Fruit fly (Drosophila melanogaster): ENCODE data around the gene gpp.
A peak's percentile ranks its signal among the peaks of the same experiment; 100 is the strongest.

The gpp gene

dm6 chr3R:6457055-6457391 is 50.4 kb downstream of the gpp start, which contains the start of gene Zif (continued):
- TF ChIP-seq Hnf4 (GFP tag; optimal IDR thresholded peaks at IDR 0.05): no peak
- TF ChIP-seq Sp1 (GFP tag; optimal IDR thresholded peaks at IDR 0.05): no peak

DNA sequence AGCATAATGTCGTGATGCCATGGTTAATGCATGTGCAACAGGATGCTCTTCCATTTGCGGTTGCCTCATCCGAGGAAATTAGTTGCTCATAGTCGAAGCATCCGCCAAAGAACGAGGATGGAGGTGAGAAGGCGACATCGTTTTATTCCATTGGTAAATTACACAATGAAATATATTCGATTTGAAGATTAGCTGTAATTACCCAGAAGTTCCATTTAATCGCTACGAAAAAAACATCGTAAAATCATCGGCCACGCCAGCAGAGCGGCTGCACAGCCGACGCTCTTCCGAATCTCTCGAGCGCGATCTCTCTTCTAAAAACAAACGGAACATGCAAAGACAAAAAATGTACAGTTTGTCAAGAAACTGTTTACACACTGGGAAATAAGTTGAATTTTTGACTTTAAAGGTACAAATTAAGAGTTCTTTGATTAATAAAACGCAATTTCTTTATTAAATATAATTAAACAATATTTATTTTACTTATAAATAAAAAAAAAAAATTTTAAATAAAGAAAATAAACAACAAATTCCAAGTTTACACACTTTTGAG is 54.0 kb downstream of the gpp start:
- TF ChIP-seq h (GFP tag; optimal IDR thresholded peaks at IDR 0.05) (no peak), dmrt93B (GFP tag; optimal IDR thresholded peaks at IDR 0.05) (no peak), CrebA (GFP tag; optimal IDR thresholded peaks at IDR 0.05; ENCODE audit: borderline replicate concordance) (no peak)

DNA sequence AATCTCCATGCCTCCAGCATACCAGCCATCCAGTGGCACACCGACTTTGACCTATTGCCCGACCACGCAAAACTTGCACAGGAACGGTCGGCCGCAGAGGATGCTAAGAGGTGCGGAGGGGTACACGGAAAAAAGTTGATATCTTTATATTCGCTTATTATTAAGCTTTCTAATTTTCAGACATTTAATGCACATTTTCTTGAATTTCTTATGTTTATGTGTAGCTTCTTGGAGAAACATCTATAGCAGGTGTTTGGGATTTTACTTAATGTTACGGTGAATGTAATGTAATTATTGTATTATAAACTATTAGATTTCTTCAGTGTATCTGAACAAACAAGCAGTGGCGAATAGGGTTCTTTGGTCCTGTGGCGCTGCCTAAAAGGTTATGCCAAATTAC is 56.3 kb downstream of the gpp start:
- TF ChIP-seq Hr83 (GFP tag; optimal IDR thresholded peaks at IDR 0.05; ENCODE audit: poor library complexity, severe bottlenecking): no peak

DNA sequence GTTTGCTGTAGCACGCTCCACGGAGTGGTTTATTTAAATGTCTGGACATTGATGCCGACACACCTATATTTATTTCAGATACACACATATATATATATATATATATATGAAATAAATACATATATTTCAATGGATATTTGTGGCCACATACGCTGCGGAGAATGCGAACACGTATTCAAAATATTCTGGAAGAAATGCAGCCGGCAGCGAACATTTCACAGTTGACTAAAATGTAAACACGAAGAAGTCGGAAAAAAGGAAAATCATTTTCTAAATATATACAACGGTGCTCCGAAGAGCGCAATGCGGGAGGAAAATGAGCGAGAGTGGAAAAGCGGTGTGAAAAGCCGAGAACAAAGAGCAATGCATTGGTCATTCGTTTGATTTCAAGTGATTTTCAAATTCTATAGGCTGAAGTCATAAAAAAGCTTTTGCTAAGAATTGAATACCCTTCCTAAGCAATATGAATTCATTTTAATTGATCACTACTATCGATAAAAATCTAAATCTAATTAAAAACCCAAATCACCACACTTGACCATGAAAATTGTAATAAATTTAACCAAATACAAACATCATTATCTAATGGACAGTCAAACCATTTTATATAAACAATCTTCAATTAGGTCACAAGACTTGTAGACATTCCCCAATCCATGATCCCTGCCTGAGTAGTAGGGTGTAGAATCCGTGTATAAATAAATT is 61.1 kb downstream of the gpp start:
- TF ChIP-seq CG9705 (GFP tag; optimal IDR thresholded peaks at IDR 0.05) (no peak), rgr (GFP tag; optimal IDR thresholded peaks at IDR 0.05) (peak; percentile 0)

- no peak for TF ChIP-seq br (GFP tag; optimal IDR thresholded peaks at IDR 0.05)
- TF ChIP-seq sv (GFP tag; optimal IDR thresholded peaks at IDR 0.05): no peak
- no peak for TF ChIP-seq ey (GFP tag; optimal IDR thresholded peaks at IDR 0.05)
- TF ChIP-seq lola (GFP tag; optimal IDR thresholded peaks at IDR 0.05): no peak
- no peak for TF ChIP-seq rgr (GFP tag; optimal IDR thresholded peaks at IDR 0.05)
- no peak for TF ChIP-seq GATAd (GFP tag; optimal IDR thresholded peaks at IDR 0.05)
- TF ChIP-seq Jra (GFP tag; optimal IDR thresholded peaks at IDR 0.05): no peak
- TF ChIP-seq dmrt93B (GFP tag; optimal IDR thresholded peaks at IDR 0.05): no peak
- TF ChIP-seq Hnf4 (GFP tag; optimal IDR thresholded peaks at IDR 0.05): no peak
- no peak for TF ChIP-seq Dfd (GFP tag; optimal IDR thresholded peaks at IDR 0.05)
- TF ChIP-seq Rel (GFP tag; optimal IDR thresholded peaks at IDR 0.05): no peak
- TF ChIP-seq Rel (tag; optimal IDR thresholded peaks at IDR 0.05): no peak
- no peak for TF ChIP-seq Hr78 (GFP tag; optimal IDR thresholded peaks at IDR 0.05)
- no peak for TF ChIP-seq woc (GFP tag; optimal IDR thresholded peaks at IDR 0.05)
- no peak for TF ChIP-seq Sp1 (GFP tag; optimal IDR thresholded peaks at IDR 0.05)
- TF ChIP-seq Vsx2 (GFP tag; optimal IDR thresholded peaks at IDR 0.05; ENCODE audit: partially characterized antibody): no peak
- TF ChIP-seq psq (GFP tag; optimal IDR thresholded peaks at IDR 0.05): no peak
- TF ChIP-seq fru (GFP tag; optimal IDR thresholded peaks at IDR 0.05): no peak
- TF ChIP-seq Mio (GFP tag; optimal IDR thresholded peaks at IDR 0.05): no peak
- no peak for TF ChIP-seq OdsH (GFP tag; optimal IDR thresholded peaks at IDR 0.05)
- no peak for TF ChIP-seq Myc (optimal IDR thresholded peaks at IDR 0.05)
Observed at dm6 chr3R:6468351-6468685, 61.7 kb downstream of the gpp start, which contains the start of gene Neurochondrin. Gene Neurochondrin (plus strand): TSS chr3R:6468437.

DNA sequence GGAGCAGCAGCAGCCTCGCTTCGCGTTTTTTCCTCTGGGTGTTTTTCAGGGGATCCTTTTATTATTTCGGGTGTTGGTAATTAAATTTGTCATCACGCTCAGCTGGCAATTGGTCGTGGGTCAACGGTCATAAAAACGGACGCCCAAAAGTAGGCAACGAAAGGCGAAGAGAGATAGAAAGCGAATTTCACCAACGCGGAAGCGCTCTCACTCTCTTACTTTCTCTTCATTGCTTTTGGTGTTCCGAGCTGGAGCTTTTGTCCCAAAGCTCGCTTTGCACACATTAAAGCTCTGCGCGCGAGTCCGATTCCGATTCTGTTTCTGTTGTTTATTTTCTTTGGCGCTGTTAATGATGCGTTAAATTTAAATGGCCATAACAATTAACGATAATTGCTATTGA is 67.8 kb downstream of the gpp start:
- TF ChIP-seq Dif (GFP tag; optimal IDR thresholded peaks at IDR 0.05; ENCODE audit: partially characterized antibody) (peak; percentile 31), fru (GFP tag; optimal IDR thresholded peaks at IDR 0.05) (no peak)

DNA sequence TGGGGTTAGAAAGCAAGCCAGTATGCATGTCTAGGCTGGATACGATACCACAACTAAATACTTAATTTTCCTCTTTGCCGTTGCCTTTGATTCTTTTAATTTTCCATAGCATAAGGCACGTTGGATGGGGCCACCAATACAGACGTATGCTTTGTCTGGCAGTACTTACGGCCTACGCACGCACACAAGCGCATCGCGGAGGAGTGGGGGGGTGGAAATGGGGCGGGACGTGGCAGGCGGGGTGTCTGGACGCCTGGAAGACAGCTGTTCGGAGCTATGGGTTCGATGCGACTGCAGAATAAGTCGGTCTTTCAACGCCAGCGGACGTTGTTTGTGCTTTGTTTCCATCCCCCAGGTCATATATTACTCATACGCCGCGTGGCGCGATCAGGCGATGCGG is 69.8 kb downstream of the gpp start:
- TF ChIP-seq psq (GFP tag; optimal IDR thresholded peaks at IDR 0.05) (no peak), Abd-B (GFP tag; optimal IDR thresholded peaks at IDR 0.05) (no peak), sv (GFP tag; optimal IDR thresholded peaks at IDR 0.05) (no peak), OdsH (GFP tag; optimal IDR thresholded peaks at IDR 0.05) (no peak), pan (optimal IDR thresholded peaks at IDR 0.05) (no peak), br (GFP tag; optimal IDR thresholded peaks at IDR 0.05) (no peak), h (GFP tag; optimal IDR thresholded peaks at IDR 0.05) (no peak), jim (GFP tag; optimal IDR thresholded peaks at IDR 0.05) (no peak), Vsx2 (GFP tag; optimal IDR thresholded peaks at IDR 0.05; ENCODE audit: partially characterized antibody) (no peak), HLH106 (tag; optimal IDR thresholded peaks at IDR 0.05) (no peak), dmrt93B (GFP tag; optimal IDR thresholded peaks at IDR 0.05) (no peak), N (GFP tag; optimal IDR thresholded peaks at IDR 0.05) (no peak), Hnf4 (GFP tag; optimal IDR thresholded peaks at IDR 0.05) (no peak), lola (GFP tag; optimal IDR thresholded peaks at IDR 0.05) (no peak)

Measured in whole organism, wandering third instar larva.